Worm (Caenorhabditis elegans) whole organism, young adult: Measurements from ENCODE around the gene Y43F8B.28.

ENCODE experiments used
- B0336.3 ChIP-seq: fragments of 200-800 bp; sonication (Bioruptor generic); IDR thresholded peaks from 2 replicates; pipeline ENCODE4 v1.3.6; 2022; ENCODE audit warnings: missing genetic modification characterization, missing compliant biosample characterization
- C06A6.2 ChIP-seq: fragments of 200-800 bp; sonication (Bioruptor generic); conservative IDR thresholded peaks from 2 replicates; pipeline ENCODE4 v1.3.6; 2022; ENCODE audit warnings: missing genetic modification characterization, missing compliant biosample characterization
- C17E4.6 ChIP-seq: fragments of 200-800 bp; sonication (Bioruptor generic); IDR thresholded peaks from 2 replicates; pipeline ENCODE4 v1.3.6; 2022; ENCODE audit warnings: missing genetic modification reagents, missing genetic modification characterization, missing compliant biosample characterization
- D2030.7 ChIP-seq: fragments of 200-800 bp; sonication (Bioruptor generic); IDR thresholded peaks from 2 replicates; pipeline ENCODE4 v1.3.6; 2022; ENCODE audit warnings: missing genetic modification reagents, missing genetic modification characterization, missing compliant biosample characterization
- F23B12.7 ChIP-seq: sonication (generic microtip); optimal IDR thresholded peaks from 2 replicates; lab custom pipeline; 2017; ENCODE audit warnings: missing genetic modification characterization, mild to moderate bottlenecking, missing compliant biosample characterization, antibody characterized with exemption, moderate library complexity; ENCODE audit not compliant: insufficient read depth
- F57C9.4 ChIP-seq: sonication (generic microtip); optimal IDR thresholded peaks from 2 replicates; lab custom pipeline; 2017; ENCODE audit warnings: mild to moderate bottlenecking, missing genetic modification characterization, missing compliant biosample characterization
- K12H6.12 ChIP-seq: fragments of 200-800 bp; sonication (Bioruptor generic); optimal IDR thresholded peaks from 2 replicates; lab custom pipeline; 2018; ENCODE audit warnings: mild to moderate bottlenecking, missing genetic modification characterization, missing compliant biosample characterization
- ama-1 ChIP-seq, 3 experiments: fragments of 150-350 bp in 1 of 3; sonication (generic microtip) in 2 of 3; optimal IDR thresholded peaks; 2 replicates each; lab custom pipeline; 2014 to 2018; ENCODE audit warnings: missing biosample characterization in 2 of 3, missing genetic modification characterization in 2 of 3, missing genetic modification reagents in 2 of 3
- attf-3 ChIP-seq: fragments of 200-800 bp; sonication (Bioruptor generic); conservative IDR thresholded peaks from 2 replicates; pipeline ENCODE4 v1.3.6; 2022; ENCODE audit warnings: missing genetic modification reagents, missing genetic modification characterization, missing compliant biosample characterization
- attf-5 ChIP-seq: fragments of 200-800 bp; sonication (Bioruptor generic); optimal IDR thresholded peaks from 2 replicates; lab custom pipeline; 2018; ENCODE audit warnings: mild to moderate bottlenecking, missing genetic modification characterization, missing compliant biosample characterization
- bed-1 ChIP-seq: fragments of 200-800 bp; sonication (Bioruptor generic); IDR thresholded peaks from 2 replicates; pipeline ENCODE4 v1.3.6; 2022; ENCODE audit warnings: missing genetic modification reagents, missing genetic modification characterization, missing compliant biosample characterization
- ceh-100 ChIP-seq: fragments of 200-800 bp; sonication (Bioruptor generic); IDR thresholded peaks from 2 replicates; pipeline ENCODE4 v1.3.6; 2022; ENCODE audit warnings: missing genetic modification reagents, missing genetic modification characterization, missing compliant biosample characterization
- ceh-40 ChIP-seq: fragments of 200-800 bp; sonication (Bioruptor generic); IDR thresholded peaks from 2 replicates; pipeline ENCODE4 v1.3.6; 2022; ENCODE audit warnings: missing genetic modification characterization, missing compliant biosample characterization
- efl-1 ChIP-seq: fragments of 150-350 bp; optimal IDR thresholded peaks from 2 replicates; lab custom pipeline; 2014; ENCODE audit warnings: missing biosample characterization, missing genetic modification reagents, missing genetic modification characterization
- egl-18 ChIP-seq: fragments of 200-800 bp; sonication (Bioruptor generic); IDR thresholded peaks from 2 replicates; pipeline ENCODE4 v1.3.6; 2022; ENCODE audit warnings: missing genetic modification reagents, missing genetic modification characterization, missing compliant biosample characterization
- egrh-3 ChIP-seq: fragments of 200-800 bp; sonication (Bioruptor generic); IDR thresholded peaks from 2 replicates; pipeline ENCODE4 v1.3.6; 2022; ENCODE audit warnings: missing genetic modification reagents, missing genetic modification characterization, missing compliant biosample characterization
- ekl-4 ChIP-seq: fragments of 200-800 bp; sonication (Bioruptor generic); IDR thresholded peaks from 2 replicates; pipeline ENCODE4 v1.3.6; 2022; ENCODE audit warnings: missing genetic modification reagents, missing genetic modification characterization, missing compliant biosample characterization
- ets-4 ChIP-seq: fragments of 200-800 bp; sonication (Bioruptor generic); optimal IDR thresholded peaks from 2 replicates; lab custom pipeline; 2018; ENCODE audit warnings: mild to moderate bottlenecking, missing genetic modification characterization, missing compliant biosample characterization
- let-607 ChIP-seq, 2 experiments: fragments of 200-800 bp in 1 of 2; sonication (Bioruptor generic) in 1 of 2; sonication (generic microtip) in 1 of 2; optimal IDR thresholded peaks; 2 replicates each; lab custom pipeline; 2016 to 2018; ENCODE audit warnings: mild to moderate bottlenecking in 2 of 2, missing compliant biosample characterization in 2 of 2, missing genetic modification characterization in 2 of 2, moderate library complexity in 2 of 2, missing genotype in 1 of 2
- lin-54 ChIP-seq: fragments of 200-800 bp; sonication (Bioruptor generic); optimal IDR thresholded peaks from 2 replicates; lab custom pipeline; 2018; ENCODE audit warnings: mild to moderate bottlenecking, missing genetic modification characterization, missing compliant biosample characterization
- lsy-27 ChIP-seq: sonication (generic microtip); optimal IDR thresholded peaks from 2 replicates; lab custom pipeline; 2017; ENCODE audit warnings: missing genetic modification characterization, mild to moderate bottlenecking, missing compliant biosample characterization, antibody characterized with exemption, missing genotype, borderline replicate concordance; ENCODE audit not compliant: insufficient read depth
- madf-10 ChIP-seq: sonication (generic microtip); optimal IDR thresholded peaks from 2 replicates; lab custom pipeline; 2016; ENCODE audit warnings: mild to moderate bottlenecking, missing genetic modification characterization, missing compliant biosample characterization
- madf-8 ChIP-seq: fragments of 200-800 bp; sonication (Bioruptor generic); conservative IDR thresholded peaks from 2 replicates; pipeline ENCODE4 v1.3.6; 2022; ENCODE audit warnings: missing genetic modification reagents, missing genetic modification characterization, missing compliant biosample characterization
- mcd-1 ChIP-seq: fragments of 200-800 bp; sonication (Bioruptor generic); IDR thresholded peaks from 2 replicates; pipeline ENCODE4 v1.3.6; 2022; ENCODE audit warnings: missing genetic modification reagents, missing genetic modification characterization, missing compliant biosample characterization
- nfya-1 ChIP-seq: sonication (generic microtip); optimal IDR thresholded peaks from 2 replicates; lab custom pipeline; 2017; ENCODE audit warnings: antibody characterized with exemption, missing compliant biosample characterization, missing genetic modification characterization, borderline replicate concordance; ENCODE audit not compliant: insufficient read depth
- nfyb-1 ChIP-seq: fragments of 200-800 bp; sonication (Bioruptor generic); IDR thresholded peaks from 2 replicates; pipeline ENCODE4 v1.3.6; 2022; ENCODE audit warnings: missing genetic modification reagents, missing genetic modification characterization, missing compliant biosample characterization
- nhr-27 ChIP-seq: fragments of 200-800 bp; sonication (Bioruptor generic); optimal IDR thresholded peaks from 2 replicates; lab custom pipeline; 2018; ENCODE audit warnings: mild to moderate bottlenecking, missing genetic modification characterization, moderate library complexity, missing compliant biosample characterization
- pha-4 ChIP-seq: fragments of 150-350 bp; sonication (generic microtip); optimal IDR thresholded peaks from 2 replicates; lab custom pipeline; 2014; ENCODE audit warnings: missing biosample characterization, missing genetic modification reagents, missing genetic modification characterization
- repo-1 ChIP-seq: sonication (generic microtip); optimal IDR thresholded peaks from 2 replicates; lab custom pipeline; 2017; ENCODE audit warnings: mild to moderate bottlenecking, missing genetic modification characterization, missing compliant biosample characterization
- rpc-1 ChIP-seq, 2 experiments: fragments of 150-350 bp in 1 of 2; sonication (generic microtip) in 1 of 2; optimal IDR thresholded peaks; 2 replicates each; lab custom pipeline; 2014 to 2018; ENCODE audit warnings: missing biosample characterization in 1 of 2, missing genetic modification characterization in 1 of 2, missing genetic modification reagents in 1 of 2, missing genotype in 1 of 2
- sea-2 ChIP-seq: fragments of 200-800 bp; sonication (Bioruptor generic); IDR thresholded peaks from 2 replicates; pipeline ENCODE4 v1.3.6; 2022; ENCODE audit warnings: missing genetic modification characterization, missing compliant biosample characterization
- snpc-1.1 ChIP-seq: sonication (generic microtip); optimal IDR thresholded peaks from 2 replicates; lab custom pipeline; 2017; ENCODE audit warnings: missing genetic modification characterization, mild to moderate bottlenecking, missing compliant biosample characterization, antibody characterized with exemption, moderate library complexity, missing genotype, missing genetic modification reagents; ENCODE audit not compliant: insufficient read depth
- tlf-1 ChIP-seq: fragments of 200-800 bp; sonication (Bioruptor generic); optimal IDR thresholded peaks from 2 replicates; lab custom pipeline; 2018; ENCODE audit warnings: mild to moderate bottlenecking, missing genetic modification characterization, missing compliant biosample characterization
- unc-130 ChIP-seq: sonication (generic microtip); optimal IDR thresholded peaks from 2 replicates; lab custom pipeline; 2016; ENCODE audit warnings: missing genetic modification reagents, missing genetic modification characterization, missing compliant biosample characterization
- zfh-2 ChIP-seq: fragments of 200-800 bp; sonication (Bioruptor generic); conservative IDR thresholded peaks from 2 replicates; pipeline ENCODE4 v1.3.6; 2022; ENCODE audit warnings: missing genetic modification reagents, missing genetic modification characterization, missing compliant biosample characterization
- zim-3 ChIP-seq: sonication (generic microtip); optimal IDR thresholded peaks from 2 replicates; lab custom pipeline; 2017; ENCODE audit warnings: mild to moderate bottlenecking, missing genetic modification characterization, moderate library complexity, missing compliant biosample characterization
- ztf-18 ChIP-seq: sonication (generic microtip); optimal IDR thresholded peaks from 2 replicates; lab custom pipeline; 2016; ENCODE audit warnings: missing genotype, mild to moderate bottlenecking, missing genetic modification characterization, missing compliant biosample characterization
- ztf-25 ChIP-seq: fragments of 200-800 bp; sonication (Bioruptor generic); IDR thresholded peaks from 2 replicates; pipeline ENCODE4 v1.3.6; 2022; ENCODE audit warnings: missing genetic modification reagents, missing genetic modification characterization, missing compliant biosample characterization
- ztf-28 ChIP-seq: fragments of 200-800 bp; sonication (Bioruptor generic); IDR thresholded peaks from 2 replicates; pipeline ENCODE4 v1.3.6; 2022; ENCODE audit warnings: missing genetic modification reagents, missing genetic modification characterization, missing compliant biosample characterization
- ztf-3 ChIP-seq: fragments of 200-800 bp; sonication (Bioruptor generic); optimal IDR thresholded peaks from 2 replicates; lab custom pipeline; 2018; ENCODE audit warnings: mild to moderate bottlenecking, missing genetic modification characterization, missing compliant biosample characterization

Y43F8B.28 gene

DNA sequence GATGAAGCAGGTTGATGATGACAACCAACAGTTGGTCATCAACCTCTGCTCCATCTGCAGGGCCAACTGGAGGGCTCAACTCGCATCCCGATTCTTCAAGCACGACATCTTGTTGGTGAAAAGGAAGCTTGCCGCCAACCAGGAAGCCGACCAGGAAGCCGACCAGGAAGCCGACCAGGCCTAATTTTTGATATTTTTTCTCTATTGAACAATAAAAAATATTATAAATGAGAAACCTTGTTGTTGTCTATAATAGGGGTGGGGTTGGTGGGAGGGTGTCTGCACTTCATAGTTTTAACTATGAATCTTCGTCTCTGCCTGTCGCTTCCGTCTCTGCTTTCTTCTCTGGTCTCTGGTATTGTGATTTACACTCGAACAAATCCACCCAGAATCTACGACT is 571 bp downstream of the Y43F8B.28 start, which contains the start of gene Y43F8B.18:
Y43F8B.18 (plus strand) TSS at position 301 of the 400 bp plus-strand sequence.
- no peak for TF ChIP-seq ceh-100
- TF ChIP-seq, all 124 proteins: peak for 0

DNA sequence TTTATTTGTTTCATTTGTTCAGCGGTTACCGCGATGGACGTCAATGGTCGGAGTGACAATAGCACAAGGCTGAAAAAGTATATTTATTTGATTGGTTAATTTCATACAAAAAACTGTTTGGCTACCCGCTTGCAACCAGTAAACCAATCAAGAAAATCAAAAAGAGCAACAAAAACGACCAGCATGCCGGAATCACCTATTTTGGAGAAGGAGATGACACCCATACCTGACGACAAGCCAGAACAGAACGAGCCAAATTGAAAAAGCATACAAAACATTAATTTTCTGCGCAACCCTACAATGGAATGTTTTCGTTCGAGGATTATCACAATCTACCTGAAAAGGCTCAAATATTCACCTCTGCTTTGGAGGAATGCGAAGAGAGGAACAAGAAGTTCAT is 5.3 kb downstream of the Y43F8B.28 start, which contains the start of gene Y43F8B.7:
Y43F8B.7 (plus strand) TSS at position 301 of the 400 bp plus-strand sequence.
- TF ChIP-seq madf-8 (GFP tag; lab: Robert Waterston, UW) (no peak), ceh-40 (no peak), tlf-1 (GFP tag; lab: Kevin White, UChicago) (no peak), egl-18 (GFP tag; lab: Robert Waterston, UW) (no peak), nhr-27 (tag; lab: Kevin White, UChicago) (no peak), ama-1 (optimal IDR thresholded peaks at IDR 0.05; lab: Kevin White, UChicago) (no peak), ama-1 (GFP tag; optimal IDR thresholded peaks at IDR 0.05; lab: Kevin White, UChicago) (no peak), attf-3 (no peak), pha-4 (tag; lab: Kevin White, UChicago) (no peak), F23B12.7 (tag; lab: Kevin White, UChicago) (no peak), C17E4.6 (no peak), F57C9.4 (tag; lab: Kevin White, UChicago) (no peak)

DNA sequence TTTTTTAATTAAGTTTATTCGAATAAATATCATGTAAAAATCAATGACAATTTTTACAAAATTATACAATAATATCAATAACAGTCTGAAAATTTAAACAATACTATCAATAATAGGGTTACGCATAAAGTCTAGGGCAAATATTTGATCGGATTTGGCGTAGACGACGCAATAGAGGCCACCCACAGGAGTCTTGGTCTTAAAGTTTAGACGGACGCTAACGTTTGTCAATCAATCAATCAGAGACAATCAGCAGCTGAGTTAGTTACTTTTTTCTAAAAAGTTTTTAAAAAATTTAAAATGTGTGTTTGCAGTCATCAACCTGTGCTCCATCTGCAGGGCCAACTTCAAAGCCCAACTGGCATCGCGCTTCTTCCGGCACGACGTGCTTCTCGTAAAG is 6.2 kb downstream of the Y43F8B.28 start, which contains the start of gene Y43F8B.29:
Y43F8B.29 (plus strand) TSS at position 301 of the 400 bp plus-strand sequence.
- TF ChIP-seq snpc-1.1 (tag; lab: Kevin White, UChicago), result no peak
- TF ChIP-seq nfyb-1 (GFP tag; lab: Robert Waterston, UW), result no peak
- no peak for TF ChIP-seq K12H6.12 (tag; lab: Kevin White, UChicago)
- no peak for TF ChIP-seq nfya-1 (tag; lab: Kevin White, UChicago)
- TF ChIP-seq attf-5 (GFP tag; lab: Kevin White, UChicago), result no peak
- no peak for TF ChIP-seq bed-1 (GFP tag; lab: Robert Waterston, UW)
- TF ChIP-seq ztf-25, result no peak
- TF ChIP-seq lin-54, result no peak
- no peak for TF ChIP-seq let-607 (tag; optimal IDR thresholded peaks at IDR 0.05; lab: Kevin White, UChicago)
- no peak for TF ChIP-seq F57C9.4 (tag; lab: Kevin White, UChicago)
- no peak for TF ChIP-seq efl-1 (GFP tag; lab: Kevin White, UChicago)
- TF ChIP-seq madf-10 (tag; lab: Kevin White, UChicago), result no peak
- TF ChIP-seq sea-2 (GFP tag; lab: Robert Waterston, UW), result no peak
- TF ChIP-seq lsy-27, result no peak

DNA sequence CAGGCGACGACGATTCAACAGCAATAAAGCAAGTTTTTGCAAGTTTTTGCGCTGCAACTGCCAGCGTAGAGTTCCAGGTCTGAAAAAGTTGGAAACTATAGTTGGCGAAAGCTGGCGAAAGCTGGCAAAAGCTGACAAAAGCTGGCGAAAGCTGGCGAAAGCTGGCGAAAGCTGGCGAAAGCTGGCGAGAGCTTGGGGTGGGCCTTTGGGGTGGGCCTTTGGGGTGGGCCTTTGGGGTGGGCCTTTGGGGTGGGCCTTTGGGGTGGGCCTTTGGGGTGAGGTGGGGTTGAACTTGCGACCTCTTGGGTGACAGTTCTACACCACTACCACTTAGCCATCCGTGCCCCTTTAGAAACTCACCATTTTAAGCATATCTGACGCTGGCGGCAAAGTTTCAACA is 10.0 kb downstream of the Y43F8B.28 start:
- TF ChIP-seq ets-4, result no peak
- 0 out of 2 replicates have a peak, but pooled peaks have one; percentile 11 for TF ChIP-seq mcd-1 (GFP tag; lab: Robert Waterston, UW)
- peak; percentile 83 for TF ChIP-seq zfh-2 (GFP tag; lab: Robert Waterston, UW)
- no peak for TF ChIP-seq unc-130 (GFP tag; lab: Kevin White, UChicago)
- no peak for TF ChIP-seq rpc-1 (optimal IDR thresholded peaks at IDR 0.05; lab: Kevin White, UChicago)
- peak; percentile 22 for TF ChIP-seq rpc-1 (tag; optimal IDR thresholded peaks at IDR 0.05; lab: Kevin White, UChicago)
- no peak for TF ChIP-seq ekl-4
- peak; percentile 72; the same call in 1 of the 2 replicates for TF ChIP-seq egrh-3 (GFP tag; lab: Robert Waterston, UW)
- no peak for TF ChIP-seq ztf-3 (GFP tag; lab: Kevin White, UChicago)
- no peak for TF ChIP-seq zim-3 (tag; lab: Kevin White, UChicago)
- TF ChIP-seq D2030.7 (GFP tag; lab: Robert Waterston, UW), result no peak
- no peak for TF ChIP-seq ztf-18 (tag; lab: Kevin White, UChicago)
- no peak for TF ChIP-seq C06A6.2
- TF ChIP-seq ztf-28 (GFP tag; lab: Robert Waterston, UW), result 0 out of 2 replicates have a peak, but pooled peaks have one; percentile 36
- no peak for TF ChIP-seq repo-1
- no peak for TF ChIP-seq B0336.3 (GFP tag; lab: Robert Waterston, UW)
